Worm (Caenorhabditis elegans) whole organism, mixed stage, embryonic: ENCODE data around the gene F10C1.9.

Experiments used
- ces-1 ChIP-seq: fragments of 150-350 bp; optimal IDR thresholded peaks from 2 replicates; lab custom pipeline; 2014; ENCODE audit warnings: missing biosample characterization, missing genetic modification reagents, missing genetic modification characterization
- nhr-28 ChIP-seq: fragments of 150-350 bp; optimal IDR thresholded peaks from 2 replicates; lab custom pipeline; 2014; ENCODE audit warnings: missing biosample characterization, missing genetic modification characterization
- pha-4 ChIP-seq: fragments of 150-350 bp; optimal IDR thresholded peaks from 2 replicates; lab custom pipeline; 2018; ENCODE audit warnings: missing biosample characterization, missing genetic modification reagents, missing genetic modification characterization
- snpc-4 ChIP-seq: fragments of 150-350 bp; optimal IDR thresholded peaks from 2 replicates; lab custom pipeline; 2014; ENCODE audit warnings: missing biosample characterization, missing genetic modification characterization
- unc-62 ChIP-seq: fragments of 150-350 bp; optimal IDR thresholded peaks from 2 replicates; lab custom pipeline; 2014; ENCODE audit warnings: missing biosample characterization, missing genetic modification reagents, missing genetic modification characterization

DNA sequence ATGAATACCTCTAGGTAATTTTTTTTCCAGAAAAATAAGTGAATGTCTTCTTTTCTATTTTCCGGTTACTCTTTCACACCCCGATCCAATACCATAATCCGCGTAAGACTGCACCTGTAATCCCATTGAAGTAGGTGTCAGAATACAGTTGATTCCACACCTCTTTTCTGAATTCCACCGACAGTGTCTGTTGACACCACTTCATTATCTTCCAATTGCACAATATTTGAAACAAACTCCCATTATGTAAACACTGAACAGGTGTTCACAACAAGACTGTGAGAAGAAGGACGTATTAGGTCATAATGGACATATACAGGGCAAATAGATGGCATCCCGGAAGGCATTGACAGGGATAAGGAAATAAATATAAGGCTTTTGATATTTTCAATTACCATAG, 32.3 kb upstream of the F10C1.9 start:
- TF ChIP-seq pha-4, result no peak
- TF ChIP-seq snpc-4 (tag; lab: Kevin White, UChicago), result no peak
- TF ChIP-seq unc-62 (GFP tag; lab: Kevin White, UChicago), result no peak
- TF ChIP-seq ces-1 (GFP tag; lab: Kevin White, UChicago), result no peak
- no peak for TF ChIP-seq nhr-28 (tag; lab: Kevin White, UChicago)
